Worm (Caenorhabditis elegans) whole organism, mixed stage, embryonic: ENCODE data around the gene pmp-5.

ENCODE experiments used
- M03D4.4 ChIP-seq: sonication (generic microtip); optimal IDR thresholded peaks from 2 replicates; lab custom pipeline; 2017; ENCODE audit warnings: mild to moderate bottlenecking, missing genetic modification characterization, missing compliant biosample characterization
- bed-3 ChIP-seq: fragments of 200-800 bp; sonication (Bioruptor generic); optimal IDR thresholded peaks from 3 replicates; lab custom pipeline; 2018; ENCODE audit warnings: mild to moderate bottlenecking, missing genetic modification characterization, moderate library complexity, missing compliant biosample characterization
- blmp-1 ChIP-seq: fragments of 150-350 bp; optimal IDR thresholded peaks from 2 replicates; lab custom pipeline; 2014; ENCODE audit warnings: missing biosample characterization, missing genetic modification characterization
- ceh-39 ChIP-seq: fragments of 150-350 bp; optimal IDR thresholded peaks from 2 replicates; lab custom pipeline; 2014; ENCODE audit warnings: missing biosample characterization, missing genetic modification characterization
- ceh-43 ChIP-seq: fragments of 200-800 bp; sonication (Bioruptor generic); optimal IDR thresholded peaks from 2 replicates; lab custom pipeline; 2018; ENCODE audit warnings: mild to moderate bottlenecking, missing genetic modification characterization, moderate library complexity, missing compliant biosample characterization
- ceh-83 ChIP-seq: fragments of 200-800 bp; sonication (Bioruptor generic); optimal IDR thresholded peaks from 2 replicates; lab custom pipeline; 2018; ENCODE audit warnings: mild to moderate bottlenecking, missing genetic modification characterization, missing compliant biosample characterization
- ces-1 ChIP-seq: fragments of 150-350 bp; optimal IDR thresholded peaks from 2 replicates; lab custom pipeline; 2014; ENCODE audit warnings: missing biosample characterization, missing genetic modification reagents, missing genetic modification characterization
- cnd-1 ChIP-seq: fragments of 200-800 bp; sonication (Bioruptor generic); optimal IDR thresholded peaks from 2 replicates; lab custom pipeline; 2018; ENCODE audit warnings: mild to moderate bottlenecking, missing genetic modification characterization, missing compliant biosample characterization
- drap-1 ChIP-seq: fragments of 200-800 bp; sonication (Bioruptor generic); optimal IDR thresholded peaks from 3 replicates; lab custom pipeline; 2018; ENCODE audit warnings: mild to moderate bottlenecking, missing genetic modification characterization, missing compliant biosample characterization
- elt-1 ChIP-seq: sonication (generic microtip); optimal IDR thresholded peaks from 2 replicates; lab custom pipeline; 2017; ENCODE audit warnings: missing genetic modification characterization, mild to moderate bottlenecking, missing compliant biosample characterization, antibody characterized with exemption, moderate library complexity, borderline replicate concordance; ENCODE audit not compliant: insufficient read depth
- elt-3 ChIP-seq: fragments of 150-350 bp; optimal IDR thresholded peaks from 2 replicates; lab custom pipeline; 2014; ENCODE audit warnings: missing biosample characterization, missing genetic modification characterization
- flh-1 ChIP-seq: fragments of 200-800 bp; sonication (Bioruptor generic); optimal IDR thresholded peaks from 2 replicates; lab custom pipeline; 2018; ENCODE audit warnings: mild to moderate bottlenecking, missing genetic modification characterization, moderate library complexity, missing compliant biosample characterization
- ham-2 ChIP-seq: fragments of 200-800 bp; sonication (Bioruptor generic); optimal IDR thresholded peaks from 2 replicates; lab custom pipeline; 2018; ENCODE audit warnings: mild to moderate bottlenecking, missing genetic modification characterization, missing compliant biosample characterization
- hlh-1 ChIP-seq: fragments of 150-350 bp; optimal IDR thresholded peaks from 2 replicates; lab custom pipeline; 2014; ENCODE audit warnings: missing biosample characterization, missing genetic modification reagents, missing genetic modification characterization
- lsy-2 ChIP-seq: fragments of 150-350 bp; optimal IDR thresholded peaks from 2 replicates; lab custom pipeline; 2014; ENCODE audit warnings: missing biosample characterization, missing genetic modification characterization
- mab-5 ChIP-seq: fragments of 150-350 bp; optimal IDR thresholded peaks from 2 replicates; lab custom pipeline; 2014; ENCODE audit warnings: missing biosample characterization, missing genetic modification characterization
- mep-1 ChIP-seq: fragments of 150-350 bp; optimal IDR thresholded peaks from 2 replicates; lab custom pipeline; 2017; ENCODE audit warnings: missing biosample characterization, missing genetic modification reagents, missing genetic modification characterization, inconsistent platforms
- mls-2 ChIP-seq: sonication (generic microtip); optimal IDR thresholded peaks from 2 replicates; lab custom pipeline; 2016; ENCODE audit warnings: mild to moderate bottlenecking, missing genetic modification characterization, moderate library complexity, missing compliant biosample characterization
- nhr-2 ChIP-seq: fragments of 150-350 bp; optimal IDR thresholded peaks from 2 replicates; lab custom pipeline; 2014; ENCODE audit warnings: missing biosample characterization, missing genetic modification characterization
- nhr-237 ChIP-seq: fragments of 150-350 bp; optimal IDR thresholded peaks from 2 replicates; lab custom pipeline; 2014; ENCODE audit warnings: missing biosample characterization, missing genetic modification characterization
- nhr-28 ChIP-seq: fragments of 150-350 bp; optimal IDR thresholded peaks from 2 replicates; lab custom pipeline; 2014; ENCODE audit warnings: missing biosample characterization, missing genetic modification characterization
- nhr-76 ChIP-seq: sonication (generic microtip); optimal IDR thresholded peaks from 2 replicates; lab custom pipeline; 2017; ENCODE audit warnings: missing biosample characterization, missing genetic modification characterization
- sem-2 ChIP-seq: fragments of 200-800 bp; sonication (Bioruptor generic); optimal IDR thresholded peaks from 2 replicates; lab custom pipeline; 2018; ENCODE audit warnings: mild to moderate bottlenecking, missing genetic modification characterization, missing compliant biosample characterization
- sptf-1 ChIP-seq: sonication (generic microtip); optimal IDR thresholded peaks from 2 replicates; lab custom pipeline; 2017; ENCODE audit warnings: mild to moderate bottlenecking, missing genetic modification characterization, moderate library complexity, missing compliant biosample characterization
- unc-120 ChIP-seq: sonication (generic microtip); optimal IDR thresholded peaks from 2 replicates; lab custom pipeline; 2017; ENCODE audit warnings: missing genetic modification characterization, missing compliant biosample characterization; ENCODE audit not compliant: poor library complexity, severe bottlenecking
- unc-39 ChIP-seq: fragments of 150-350 bp; optimal IDR thresholded peaks from 2 replicates; lab custom pipeline; 2014; ENCODE audit warnings: missing biosample characterization, missing genetic modification characterization
- unc-62 ChIP-seq: fragments of 150-350 bp; optimal IDR thresholded peaks from 2 replicates; lab custom pipeline; 2014; ENCODE audit warnings: missing biosample characterization, missing genetic modification reagents, missing genetic modification characterization
- ztf-11 ChIP-seq: fragments of 150-350 bp; optimal IDR thresholded peaks from 2 replicates; lab custom pipeline; 2014; ENCODE audit warnings: missing biosample characterization, missing genetic modification characterization

Gene pmp-5

DNA sequence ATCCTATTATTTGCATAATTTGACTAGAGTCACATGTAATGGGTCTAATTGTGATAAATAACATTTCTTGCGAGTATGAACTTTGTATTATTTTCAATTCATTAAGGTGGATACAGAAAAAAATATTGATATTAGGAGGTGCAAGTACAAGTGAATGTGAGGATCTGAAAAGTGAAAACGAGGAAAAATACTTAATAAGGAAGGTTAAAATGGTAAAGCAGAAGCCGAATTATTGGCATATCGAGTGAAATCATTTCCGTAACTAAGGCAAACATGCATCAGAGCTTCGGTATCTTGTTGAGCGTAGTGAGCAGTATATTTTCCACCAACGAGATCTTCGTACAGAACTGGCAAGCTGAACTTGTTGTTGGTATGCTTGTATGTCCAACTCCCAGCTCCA lies 38.9 kb upstream of the pmp-5 start:
- TF ChIP-seq mls-2 (no peak), lsy-2 (tag; lab: Kevin White, UChicago) (no peak), mep-1 (tag; lab: Kevin White, UChicago) (no peak), nhr-28 (tag; lab: Kevin White, UChicago) (no peak), ces-1 (no peak), ceh-39 (tag; lab: Kevin White, UChicago) (no peak), drap-1 (GFP tag; lab: Kevin White, UChicago) (no peak), nhr-2 (tag; lab: Kevin White, UChicago) (no peak), bed-3 (GFP tag; lab: Kevin White, UChicago) (no peak), flh-1 (GFP tag; lab: Kevin White, UChicago) (no peak), cnd-1 (tag; lab: Kevin White, UChicago) (no peak), M03D4.4 (tag; lab: Kevin White, UChicago) (no peak)

DNA sequence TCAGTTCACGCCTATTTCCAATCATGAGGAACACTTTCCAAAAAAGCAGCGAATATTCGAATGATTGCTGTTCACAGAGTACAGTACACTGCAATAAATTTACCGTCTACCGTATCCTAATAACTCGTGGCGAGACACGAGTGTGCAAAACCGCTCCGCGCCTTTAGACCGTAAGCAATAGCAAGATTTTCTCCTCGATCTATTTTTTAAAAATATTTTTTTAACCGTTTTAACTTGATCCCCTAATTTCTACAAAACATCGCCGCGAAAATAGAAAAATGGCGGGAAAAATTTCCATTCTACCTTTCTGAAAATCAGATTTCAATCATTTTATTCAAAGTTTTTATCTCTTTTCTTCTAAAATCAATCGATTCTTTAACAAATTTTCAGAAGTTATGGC lies 37.1 kb upstream of the pmp-5 start, which contains the start of gene era-1:
Gene era-1, plus strand, starts transcription at position 366 of the 400 bp plus-strand sequence.
- no peak for TF ChIP-seq ceh-39 (tag; lab: Kevin White, UChicago)
- no peak for TF ChIP-seq unc-62 (GFP tag; lab: Kevin White, UChicago)
- TF ChIP-seq nhr-2 (tag; lab: Kevin White, UChicago): no peak
- no peak for TF ChIP-seq sem-2 (GFP tag; lab: Kevin White, UChicago)
- no peak for TF ChIP-seq flh-1 (GFP tag; lab: Kevin White, UChicago)
- no peak for TF ChIP-seq drap-1 (GFP tag; lab: Kevin White, UChicago)
- TF ChIP-seq lsy-2 (tag; lab: Kevin White, UChicago): no peak
- TF ChIP-seq ces-1: no peak
- no peak for TF ChIP-seq ham-2
- no peak for TF ChIP-seq mab-5 (tag; lab: Kevin White, UChicago)
- no peak for TF ChIP-seq nhr-76 (tag; lab: Kevin White, UChicago)
- no peak for TF ChIP-seq sptf-1
- TF ChIP-seq nhr-28 (tag; lab: Kevin White, UChicago): no peak
- no peak for TF ChIP-seq mep-1 (tag; lab: Kevin White, UChicago)
- TF ChIP-seq unc-39 (tag; lab: Kevin White, UChicago): no peak
- no peak for TF ChIP-seq unc-120 (tag; lab: Kevin White, UChicago)
- no peak for TF ChIP-seq mls-2
- no peak for TF ChIP-seq cnd-1 (tag; lab: Kevin White, UChicago)
- TF ChIP-seq hlh-1 (tag; lab: Kevin White, UChicago): no peak
- no peak for TF ChIP-seq nhr-237 (tag; lab: Kevin White, UChicago)

DNA sequence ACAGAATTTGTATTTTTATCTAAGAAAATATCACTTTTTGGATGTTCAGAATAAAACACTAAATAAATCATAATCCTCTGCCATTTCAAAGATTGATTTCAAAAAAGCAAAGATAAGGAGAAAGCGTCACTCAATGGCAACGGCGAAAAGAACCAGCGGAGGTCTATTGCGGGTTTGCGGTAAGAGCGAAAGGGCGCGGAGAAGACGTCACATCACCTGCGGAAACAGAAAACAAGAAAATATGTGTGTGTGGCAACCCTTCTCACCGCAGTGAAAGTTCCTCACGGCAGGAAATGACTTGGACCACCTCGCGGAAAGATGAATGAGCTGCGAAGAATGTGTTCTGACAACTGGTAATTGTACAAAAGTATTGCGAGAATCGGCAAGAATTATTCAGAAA lies 34.2 kb upstream of the pmp-5 start:
- TF ChIP-seq blmp-1 (tag; lab: Kevin White, UChicago) (peak; percentile 82), ceh-83 (GFP tag; lab: Kevin White, UChicago) (no peak)

DNA sequence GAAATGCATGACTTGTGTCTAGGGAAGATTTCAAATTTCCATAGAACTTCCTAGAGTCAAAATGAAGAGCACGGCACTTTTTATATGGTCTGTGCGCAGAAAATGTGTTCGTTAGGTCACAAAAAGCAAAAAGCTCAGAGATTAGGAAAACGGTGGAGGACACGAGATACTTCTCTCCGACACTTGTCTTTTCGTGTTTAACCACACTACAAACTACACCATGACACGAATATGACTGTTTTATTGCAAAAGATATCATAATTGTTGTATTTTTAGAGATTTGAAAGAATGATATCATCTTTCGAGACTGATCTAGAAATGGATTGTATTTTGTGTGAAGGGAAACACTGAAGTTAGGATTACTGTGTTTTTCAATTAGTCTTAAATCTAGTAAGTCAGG lies 33.4 kb upstream of the pmp-5 start:
- TF ChIP-seq ceh-83 (GFP tag; lab: Kevin White, UChicago) (no peak), unc-62 (GFP tag; lab: Kevin White, UChicago) (no peak), unc-39 (tag; lab: Kevin White, UChicago) (no peak)
- TF ChIP-seq, all 35 proteins: peak for 0

DNA sequence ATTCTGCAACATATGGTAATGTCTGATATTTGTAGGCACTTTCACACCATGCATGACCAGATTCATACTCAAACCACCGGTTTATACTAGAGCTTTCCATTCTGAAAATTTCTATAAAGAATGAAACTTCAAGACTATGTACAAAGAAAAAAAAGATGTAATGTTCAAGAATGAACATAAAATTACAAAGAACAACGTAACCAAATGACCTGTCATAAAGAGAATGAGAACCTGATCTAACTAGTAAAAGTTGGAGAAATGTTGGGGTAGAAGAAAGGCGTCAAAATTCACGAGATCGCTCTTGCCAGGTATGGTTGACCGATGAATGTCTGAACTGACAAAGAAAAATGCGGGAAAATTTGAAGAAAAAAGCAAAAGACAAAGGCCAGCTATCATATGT lies 31.9 kb upstream of the pmp-5 start, which contains the start of gene W02F12.2:
Gene W02F12.2, minus strand, starts transcription at position 101 of the 400 bp plus-strand sequence.
- TF ChIP-seq ztf-11 (tag; lab: Kevin White, UChicago) (no peak), ceh-39 (tag; lab: Kevin White, UChicago) (no peak), elt-3 (tag; lab: Kevin White, UChicago) (no peak), unc-120 (tag; lab: Kevin White, UChicago) (no peak), mep-1 (tag; lab: Kevin White, UChicago) (no peak), unc-62 (GFP tag; lab: Kevin White, UChicago) (no peak), lsy-2 (tag; lab: Kevin White, UChicago) (no peak), nhr-76 (tag; lab: Kevin White, UChicago) (no peak), nhr-2 (tag; lab: Kevin White, UChicago) (no peak), ceh-43 (GFP tag; lab: Kevin White, UChicago) (no peak), cnd-1 (tag; lab: Kevin White, UChicago) (no peak), elt-1 (no peak), blmp-1 (tag; lab: Kevin White, UChicago) (no peak), ceh-83 (GFP tag; lab: Kevin White, UChicago) (no peak)
